Fruit fly (Drosophila melanogaster) whole organism, pupa: Measurements from ENCODE around the gene Saf-B.

Experiments
- CG4496 ChIP-seq: fragments of 200-800 bp; sonication (Bioruptor generic); IDR thresholded peaks from 3 replicates; pipeline ENCODE4 v1.3.6; 2022; ENCODE audit warnings: missing biosample characterization, missing genetic modification characterization
- CG8159 ChIP-seq: fragments of 200-800 bp; sonication (Bioruptor generic); optimal IDR thresholded peaks from 3 replicates; lab custom pipeline; 2018; ENCODE audit warnings: missing biosample characterization, mild to moderate bottlenecking, missing genetic modification characterization, moderate library complexity
- Ets98B ChIP-seq: fragments of 200-800 bp; sonication (Bioruptor generic); IDR thresholded peaks from 2 replicates; pipeline ENCODE4 v1.3.6; 2022; ENCODE audit warnings: missing biosample characterization, missing genetic modification characterization

DNA sequence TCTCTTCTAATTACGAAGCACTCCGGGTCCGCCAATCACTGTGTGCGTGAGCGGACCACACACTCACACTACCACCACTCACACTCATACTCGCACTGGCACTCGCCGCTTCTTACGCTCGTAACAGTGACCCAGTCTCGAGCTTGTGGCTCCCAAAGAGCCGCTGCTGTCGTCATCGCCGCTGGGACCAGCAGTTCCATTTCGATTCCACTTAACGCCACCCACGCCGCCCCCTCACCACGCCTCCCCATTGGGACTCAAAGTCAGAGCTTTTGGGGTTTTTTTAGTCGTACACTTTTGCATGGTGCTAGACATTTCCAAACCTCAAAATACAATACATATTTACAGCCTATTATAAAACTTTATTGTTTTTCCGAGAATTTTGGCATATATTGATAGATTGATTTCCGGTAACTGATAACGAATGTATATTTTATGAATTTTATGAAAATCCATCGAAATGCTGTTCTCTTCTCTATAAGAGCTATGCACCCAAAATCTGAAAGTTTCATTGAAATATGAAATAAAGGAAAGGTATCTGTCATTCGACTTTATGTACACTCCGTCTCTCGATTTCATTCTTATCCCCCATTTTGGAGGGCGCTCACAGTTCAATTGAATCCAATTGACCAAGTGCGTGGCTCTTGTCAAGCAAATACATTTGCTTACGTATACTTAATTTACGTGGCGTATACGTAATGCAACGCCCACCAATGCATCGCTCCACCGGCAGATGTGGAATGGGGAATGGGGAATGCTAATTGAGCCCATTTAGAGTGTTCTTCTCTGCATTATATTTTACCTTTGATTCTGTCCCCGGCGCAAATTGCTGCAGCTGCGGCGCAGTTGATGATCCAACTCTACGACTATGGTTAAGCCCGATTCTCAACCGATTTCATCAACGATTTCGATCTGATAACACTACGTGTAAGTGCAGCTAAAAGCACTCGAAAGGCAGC, 45.7 kb upstream of the Saf-B start, which contains the start of gene CG42331:
- TF ChIP-seq CG8159 (tag; lab: Kevin White, UChicago) (no peak), CG4496 (GFP tag; lab: Robert Waterston, UW) (0 out of 3 replicates have a peak, but pooled peaks have one; percentile 17), Ets98B (GFP tag; lab: Robert Waterston, UW) (no peak; the same call in 1 of the 2 replicates)
